Fruit fly (Drosophila melanogaster) S2 (cell line): ENCODE measurements around the gene Trm1.

Experiments used
- CG8478 ChIP-seq: fragments of >200 bp; optimal IDR thresholded peaks from 2 replicates; lab custom pipeline; 2018
- CTCF ChIP-seq, 2 experiments: fragments of >200 bp; optimal IDR thresholded peaks; 2 replicates each; lab custom pipeline; 2018

- TF ChIP-seq CG8478, result no peak
- TF ChIP-seq CTCF (optimal IDR thresholded peaks at IDR 0.05; lab: Kevin White, UChicago), result no peak
These were observed 31.4 kb downstream of the Trm1 start for dm6 chr2L:12459191-12459590.
